Worm (Caenorhabditis elegans) whole organism, midembryonic: Measurements from ENCODE around the gene ceh-31.

ENCODE experiments used
- T22C8.4 ChIP-seq: fragments of 200-800 bp; sonication (Bioruptor generic); IDR thresholded peaks from 2 replicates; pipeline ENCODE4 v1.3.6; 2022; ENCODE audit warnings: missing genetic modification characterization, missing compliant biosample characterization
- cog-1 ChIP-seq: sonication (generic microtip); optimal IDR thresholded peaks from 2 replicates; lab custom pipeline; 2016; ENCODE audit warnings: missing genetic modification characterization, missing compliant biosample characterization
- flt-1 ChIP-seq: fragments of 200-800 bp; sonication (Bioruptor generic); IDR thresholded peaks from 2 replicates; pipeline ENCODE4 v1.3.6; 2022; ENCODE audit warnings: missing genetic modification characterization, missing compliant biosample characterization
- ztf-29 ChIP-seq: fragments of 200-800 bp; sonication (Bioruptor generic); IDR thresholded peaks from 2 replicates; pipeline ENCODE4 v1.3.6; 2022; ENCODE audit warnings: missing genetic modification reagents, missing genetic modification characterization, missing compliant biosample characterization

DNA sequence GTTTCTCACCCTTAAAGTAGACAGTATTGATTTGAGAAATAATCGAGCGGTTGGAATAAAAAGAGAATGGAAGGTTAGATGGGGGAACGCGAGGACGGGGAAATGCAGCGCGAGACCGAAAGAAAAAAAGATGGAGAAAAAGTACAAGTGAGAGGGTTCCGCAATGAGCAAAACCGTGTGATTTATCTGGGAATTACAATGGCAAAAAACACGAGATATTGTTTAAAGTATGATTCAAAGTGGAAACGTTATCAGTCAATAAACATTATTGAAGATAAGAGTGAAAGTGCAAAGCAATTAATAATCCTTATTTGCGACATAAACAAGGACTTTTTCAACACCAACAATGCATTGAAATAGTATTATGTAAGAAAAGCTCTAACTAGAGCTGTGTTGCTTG, 31.9 kb upstream of the ceh-31 start, which contains the start of gene ztf-13:
- TF ChIP-seq cog-1 (no peak), T22C8.4 (GFP tag; lab: Robert Waterston, UW) (no peak), flt-1 (GFP tag; lab: Robert Waterston, UW) (no peak), ztf-29 (GFP tag; lab: Robert Waterston, UW) (no peak)
